Worm (Caenorhabditis elegans) whole organism, midembryonic: ENCODE measurements around the gene clec-148.

Experiments used
- T22C8.4 ChIP-seq: fragments of 200-800 bp; sonication (Bioruptor generic); IDR thresholded peaks from 2 replicates; pipeline ENCODE4 v1.3.6; 2022; ENCODE audit warnings: missing genetic modification characterization, missing compliant biosample characterization
- cog-1 ChIP-seq: sonication (generic microtip); optimal IDR thresholded peaks from 2 replicates; lab custom pipeline; 2016; ENCODE audit warnings: missing genetic modification characterization, missing compliant biosample characterization
- flt-1 ChIP-seq: fragments of 200-800 bp; sonication (Bioruptor generic); IDR thresholded peaks from 2 replicates; pipeline ENCODE4 v1.3.6; 2022; ENCODE audit warnings: missing genetic modification characterization, missing compliant biosample characterization
- med-1 ChIP-seq: sonication (generic microtip); optimal IDR thresholded peaks from 2 replicates; lab custom pipeline; 2017; ENCODE audit warnings: missing genetic modification characterization, mild to moderate bottlenecking, missing compliant biosample characterization, antibody characterized with exemption, missing genetic modification reagents; ENCODE audit not compliant: insufficient read depth
- ref-1 ChIP-seq: fragments of 200-800 bp; sonication (Bioruptor generic); conservative IDR thresholded peaks from 2 replicates; pipeline ENCODE4 v1.3.6; 2022; ENCODE audit warnings: missing genetic modification reagents, missing genetic modification characterization, missing compliant biosample characterization
- tab-1 ChIP-seq: fragments of 200-800 bp; sonication (Bioruptor generic); IDR thresholded peaks from 2 replicates; pipeline ENCODE4 v1.3.6; 2022; ENCODE audit warnings: missing genetic modification characterization, missing compliant biosample characterization
- ztf-23 ChIP-seq: fragments of 200-800 bp; sonication (Bioruptor generic); IDR thresholded peaks from 2 replicates; pipeline ENCODE4 v1.3.6; 2022; ENCODE audit warnings: missing genetic modification reagents, missing genetic modification characterization, missing compliant biosample characterization

DNA sequence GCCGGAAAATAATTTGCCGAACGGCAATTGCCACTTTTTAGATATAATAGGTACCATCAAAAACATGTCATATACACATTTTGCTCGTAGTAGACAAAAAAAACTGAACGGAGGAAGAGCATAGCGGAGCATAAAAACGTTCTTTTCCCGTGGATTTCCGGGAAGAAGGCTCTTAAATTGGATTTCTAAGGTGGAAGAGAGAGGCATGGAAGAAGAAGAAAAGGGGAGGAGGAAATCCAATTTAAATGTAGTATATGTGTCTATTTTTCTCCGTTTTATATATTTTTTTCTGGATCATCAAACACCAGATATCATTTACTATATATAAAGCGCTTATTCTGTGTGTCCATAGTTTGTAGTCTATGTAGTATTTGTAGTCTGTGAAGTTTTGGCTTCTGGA lies 35.8 kb upstream of the clec-148 start:
- TF ChIP-seq flt-1 (GFP tag; lab: Robert Waterston, UW) (no peak), med-1 (GFP tag; lab: Kevin White, UChicago) (no peak), tab-1 (GFP tag; lab: Robert Waterston, UW) (no peak), cog-1 (tag; lab: Kevin White, UChicago) (no peak), T22C8.4 (GFP tag; lab: Robert Waterston, UW) (no peak), ref-1 (GFP tag; lab: Robert Waterston, UW) (no peak), ztf-23 (GFP tag; lab: Robert Waterston, UW) (no peak)
